Worm (Caenorhabditis elegans): ENCODE data around the gene T19H5.4.

DNA sequence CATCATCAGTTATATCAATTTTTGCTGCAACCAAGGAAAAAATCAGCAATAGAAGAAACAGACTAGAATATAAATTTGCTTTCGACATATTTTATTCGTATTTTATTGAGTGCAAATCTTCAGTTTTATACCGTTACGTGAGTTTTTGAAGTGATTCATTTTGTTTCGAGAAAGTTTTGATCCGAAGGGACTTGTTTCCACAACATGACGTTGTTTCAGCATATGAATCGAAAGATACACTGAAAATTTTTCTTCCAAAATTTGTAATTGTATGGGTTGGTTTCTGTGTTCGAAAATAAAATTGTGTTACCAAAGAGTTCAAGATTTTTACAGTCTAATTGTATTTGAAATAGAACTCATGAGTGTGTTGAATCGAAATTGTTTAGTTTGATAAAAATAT is 7.2 kb downstream of the T19H5.4 start, which contains the start of gene T19H5.7:
- no peak for TF ChIP-seq hlh-30 (tag; optimal IDR thresholded peaks at IDR 0.05; ENCODE audit: insufficient read depth)
- no peak for TF ChIP-seq aha-1 (tag)
- no peak for TF ChIP-seq nhr-11 (tag; optimal IDR thresholded peaks at IDR 0.05)
- no peak for TF ChIP-seq nhr-6 (tag; optimal IDR thresholded peaks at IDR 0.05)
- no peak for TF ChIP-seq lin-39 (tag; optimal IDR thresholded peaks at IDR 0.05)
- no peak for TF ChIP-seq egl-27 (tag; optimal IDR thresholded peaks at IDR 0.05)
- TF ChIP-seq nhr-28 (tag; optimal IDR thresholded peaks at IDR 0.05): no peak
- no peak for TF ChIP-seq lim-7 (GFP tag; IDR thresholded peaks at IDR 0.05)
- no peak for TF ChIP-seq ceh-28 (tag; optimal IDR thresholded peaks at IDR 0.05)
- no peak for TF ChIP-seq saeg-2 (GFP tag; IDR thresholded peaks at IDR 0.05)
- no peak for TF ChIP-seq lin-38 (GFP tag; IDR thresholded peaks at IDR 0.05)

Measured in whole organism, L4 larva.